Worm (Caenorhabditis elegans): ENCODE results near the gene F59E12.3.

F59E12.3 gene

ce11 chrII:5603194-5603593 lies 35.0 kb upstream of the F59E12.3 start, which contains the start of gene C17G10.6:
Gene C17G10.6 (minus strand): TSS chrII:5603294.
- no peak for TF ChIP-seq sea-2 (GFP tag; optimal IDR thresholded peaks at IDR 0.05)

DNA sequence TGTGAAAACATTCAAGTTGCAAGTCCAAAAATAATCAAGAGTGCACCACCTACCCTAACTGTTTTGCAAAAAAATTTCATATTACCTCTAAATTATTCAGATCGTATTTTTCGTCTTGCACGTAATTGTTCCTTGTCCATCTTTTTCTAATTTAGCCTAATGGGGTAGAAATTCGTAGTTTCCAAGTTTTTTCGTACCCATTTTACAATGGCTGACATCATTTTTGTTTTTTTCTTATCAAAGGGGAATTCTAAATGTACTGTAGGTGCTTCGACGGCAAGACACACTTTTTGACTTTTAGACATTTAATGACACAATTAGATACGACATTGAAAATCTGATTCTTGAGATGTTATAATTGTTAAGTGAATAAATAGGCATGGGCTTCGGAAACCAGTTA lies 33.7 kb upstream of the F59E12.3 start:
- no peak for TF ChIP-seq nhr-12 (tag; optimal IDR thresholded peaks at IDR 0.05)
- TF ChIP-seq nhr-76 (tag; optimal IDR thresholded peaks at IDR 0.05) = no peak
- TF ChIP-seq zag-1 (tag; optimal IDR thresholded peaks at IDR 0.05) = no peak
- TF ChIP-seq ceh-28 (tag; optimal IDR thresholded peaks at IDR 0.05) = no peak
- no peak for TF ChIP-seq ztf-4 (tag; optimal IDR thresholded peaks at IDR 0.05)
- TF ChIP-seq nhr-67 (tag; optimal IDR thresholded peaks at IDR 0.05) = no peak
- TF ChIP-seq daf-12 (tag; optimal IDR thresholded peaks at IDR 0.05) = no peak
- no peak for TF ChIP-seq egl-5 (tag; optimal IDR thresholded peaks at IDR 0.05)

ce11 chrII:5605538-5605945 lies 32.6 kb upstream of the F59E12.3 start:
- no peak for TF ChIP-seq jun-1 (tag; optimal IDR thresholded peaks at IDR 0.05)
- TF ChIP-seq unc-39 (tag; optimal IDR thresholded peaks at IDR 0.05) = no peak
- peak; percentile 89 for TF ChIP-seq elt-2 (tag; optimal IDR thresholded peaks at IDR 0.05)
- no peak for TF ChIP-seq zag-1 (tag; optimal IDR thresholded peaks at IDR 0.05)
- TF ChIP-seq elt-3 (tag; optimal IDR thresholded peaks at IDR 0.05) = peak; percentile 93 to 96 (median 93)
- TF ChIP-seq daf-12 (tag; optimal IDR thresholded peaks at IDR 0.05) = no peak
- TF ChIP-seq lin-15B (tag; optimal IDR thresholded peaks at IDR 0.05) = no peak
- TF ChIP-seq elt-1 (tag; optimal IDR thresholded peaks at IDR 0.05) = peak; percentile 72
- no peak for TF ChIP-seq hmg-11 (tag; optimal IDR thresholded peaks at IDR 0.05)
- TF ChIP-seq nhr-43 (tag; optimal IDR thresholded peaks at IDR 0.05; ENCODE audit: poor library complexity, severe bottlenecking) = peak; percentile 90
- TF ChIP-seq R02D3.7 (tag; optimal IDR thresholded peaks at IDR 0.05) = peak; percentile 40
- TF ChIP-seq egl-5 (tag; optimal IDR thresholded peaks at IDR 0.05) = no peak
- no peak for TF ChIP-seq fos-1 (tag; optimal IDR thresholded peaks at IDR 0.05)
- no peak for TF ChIP-seq lin-39 (tag; optimal IDR thresholded peaks at IDR 0.05)
- peak; percentile 85 for TF ChIP-seq nhr-25 (tag; optimal IDR thresholded peaks at IDR 0.05)
- no peak for TF ChIP-seq ceh-9 (tag; optimal IDR thresholded peaks at IDR 0.05)
- no peak for TF ChIP-seq ztf-11 (tag; optimal IDR thresholded peaks at IDR 0.05)
- TF ChIP-seq mdl-1 (tag; optimal IDR thresholded peaks at IDR 0.05) = peak; percentile 23
- TF ChIP-seq unc-62 (GFP tag; optimal IDR thresholded peaks at IDR 0.05) = peak; percentile 93
- TF ChIP-seq nhr-12 (tag; optimal IDR thresholded peaks at IDR 0.05) = no peak
- no peak for TF ChIP-seq ztf-4 (tag; optimal IDR thresholded peaks at IDR 0.05)
- TF ChIP-seq ceh-82 (tag; optimal IDR thresholded peaks at IDR 0.05) = no peak
- no peak for TF ChIP-seq fkh-10 (GFP tag; optimal IDR thresholded peaks at IDR 0.05)
- no peak for TF ChIP-seq nhr-11 (tag; optimal IDR thresholded peaks at IDR 0.05)
- TF ChIP-seq pqm-1 (tag; optimal IDR thresholded peaks at IDR 0.05) = no peak
- no peak for TF ChIP-seq nfya-1 (tag; optimal IDR thresholded peaks at IDR 0.05; ENCODE audit: insufficient read depth)
- TF ChIP-seq egl-27 (tag; optimal IDR thresholded peaks at IDR 0.05) = no peak
- no peak for TF ChIP-seq snpc-4 (tag; optimal IDR thresholded peaks at IDR 0.05)
- no peak for TF ChIP-seq sea-2 (GFP tag; optimal IDR thresholded peaks at IDR 0.05)
- TF ChIP-seq ceh-28 (tag; optimal IDR thresholded peaks at IDR 0.05) = peak; percentile 80
- no peak for TF ChIP-seq skn-1 (tag; optimal IDR thresholded peaks at IDR 0.05)
- TF ChIP-seq mml-1 (tag; optimal IDR thresholded peaks at IDR 0.05) = no peak
- TF ChIP-seq tbx-2 (tag; optimal IDR thresholded peaks at IDR 0.05) = peak; percentile 39
- TF ChIP-seq pha-4 (tag; optimal IDR thresholded peaks at IDR 0.05) = no peak
- peak; percentile 22 for TF ChIP-seq nhr-77 (tag; optimal IDR thresholded peaks at IDR 0.05)
- no peak for TF ChIP-seq fkh-2 (tag; optimal IDR thresholded peaks at IDR 0.05)
- TF ChIP-seq ceh-16 (tag; optimal IDR thresholded peaks at IDR 0.05) = no peak
- no peak for TF ChIP-seq eor-1 (tag; optimal IDR thresholded peaks at IDR 0.05)
- TF ChIP-seq ama-1 (optimal IDR thresholded peaks at IDR 0.05) = no peak
- TF ChIP-seq ZK546.5 (tag; optimal IDR thresholded peaks at IDR 0.05) = no peak
- TF ChIP-seq nhr-23 (tag; optimal IDR thresholded peaks at IDR 0.05) = peak; percentile 94
- TF ChIP-seq lsy-12 (tag; optimal IDR thresholded peaks at IDR 0.05) = peak; percentile 5
- no peak for TF ChIP-seq nhr-67 (tag; optimal IDR thresholded peaks at IDR 0.05)
- TF ChIP-seq nhr-76 (tag; optimal IDR thresholded peaks at IDR 0.05) = peak; percentile 48
- no peak for TF ChIP-seq nhr-28 (tag; optimal IDR thresholded peaks at IDR 0.05)
- TF ChIP-seq nhr-237 (tag; optimal IDR thresholded peaks at IDR 0.05) = no peak
- no peak for TF ChIP-seq aly-2 (tag; optimal IDR thresholded peaks at IDR 0.05)

All from whole organism, L3 larva.